Worm (Caenorhabditis elegans) whole organism, midembryonic: ENCODE data around the gene ugt-33.

Source experiments
- cog-1 ChIP-seq: sonication (generic microtip); optimal IDR thresholded peaks from 2 replicates; lab custom pipeline; 2016; ENCODE audit warnings: missing genetic modification characterization, missing compliant biosample characterization
- flt-1 ChIP-seq: fragments of 200-800 bp; sonication (Bioruptor generic); IDR thresholded peaks from 2 replicates; pipeline ENCODE4 v1.3.6; 2022; ENCODE audit warnings: missing genetic modification characterization, missing compliant biosample characterization
- klf-2 ChIP-seq: fragments of 200-800 bp; sonication (Bioruptor generic); conservative IDR thresholded peaks from 2 replicates; pipeline ENCODE4 v1.3.6; 2022; ENCODE audit warnings: missing genetic modification reagents, missing genetic modification characterization, missing compliant biosample characterization
- med-1 ChIP-seq: sonication (generic microtip); optimal IDR thresholded peaks from 2 replicates; lab custom pipeline; 2017; ENCODE audit warnings: missing genetic modification characterization, mild to moderate bottlenecking, missing compliant biosample characterization, antibody characterized with exemption, missing genetic modification reagents; ENCODE audit not compliant: insufficient read depth
- ref-1 ChIP-seq: fragments of 200-800 bp; sonication (Bioruptor generic); conservative IDR thresholded peaks from 2 replicates; pipeline ENCODE4 v1.3.6; 2022; ENCODE audit warnings: missing genetic modification reagents, missing genetic modification characterization, missing compliant biosample characterization
- tab-1 ChIP-seq: fragments of 200-800 bp; sonication (Bioruptor generic); IDR thresholded peaks from 2 replicates; pipeline ENCODE4 v1.3.6; 2022; ENCODE audit warnings: missing genetic modification characterization, missing compliant biosample characterization
- ztf-23 ChIP-seq: fragments of 200-800 bp; sonication (Bioruptor generic); IDR thresholded peaks from 2 replicates; pipeline ENCODE4 v1.3.6; 2022; ENCODE audit warnings: missing genetic modification reagents, missing genetic modification characterization, missing compliant biosample characterization
- ztf-29 ChIP-seq: fragments of 200-800 bp; sonication (Bioruptor generic); IDR thresholded peaks from 2 replicates; pipeline ENCODE4 v1.3.6; 2022; ENCODE audit warnings: missing genetic modification reagents, missing genetic modification characterization, missing compliant biosample characterization

ce11 chrV:10514271-10514670 lies 21.1 kb downstream of the ugt-33 start, which contains the start of gene dmsr-8:
- TF ChIP-seq cog-1 (tag; lab: Kevin White, UChicago): no peak
- no peak for TF ChIP-seq tab-1 (GFP tag; lab: Robert Waterston, UW)
- no peak for TF ChIP-seq flt-1 (GFP tag; lab: Robert Waterston, UW)
- TF ChIP-seq ref-1 (GFP tag; lab: Robert Waterston, UW): no peak
- no peak for TF ChIP-seq ztf-23 (GFP tag; lab: Robert Waterston, UW)
- TF ChIP-seq med-1 (GFP tag; lab: Kevin White, UChicago): no peak
- TF ChIP-seq klf-2 (GFP tag; lab: Robert Waterston, UW): no peak
- TF ChIP-seq ztf-29 (GFP tag; lab: Robert Waterston, UW): no peak
